Worm (Caenorhabditis elegans): ENCODE data around the gene gly-11.

ce11 chrIII:12194190-12194589 lies 17.1 kb upstream of the gly-11 start, which contains the start of gene Y75B8A.44:
- TF ChIP-seq F16B12.6 (tag; optimal IDR thresholded peaks at IDR 0.05), result no peak
- TF ChIP-seq nhr-28 (tag; optimal IDR thresholded peaks at IDR 0.05), result no peak
- no peak for TF ChIP-seq tbx-2 (tag; optimal IDR thresholded peaks at IDR 0.05)
- no peak for TF ChIP-seq sptf-1 (tag; optimal IDR thresholded peaks at IDR 0.05)

Data from whole organism, L1 larva.